Fruit fly (Drosophila melanogaster): ENCODE results near the gene cal1.

cal1 gene

DNA sequence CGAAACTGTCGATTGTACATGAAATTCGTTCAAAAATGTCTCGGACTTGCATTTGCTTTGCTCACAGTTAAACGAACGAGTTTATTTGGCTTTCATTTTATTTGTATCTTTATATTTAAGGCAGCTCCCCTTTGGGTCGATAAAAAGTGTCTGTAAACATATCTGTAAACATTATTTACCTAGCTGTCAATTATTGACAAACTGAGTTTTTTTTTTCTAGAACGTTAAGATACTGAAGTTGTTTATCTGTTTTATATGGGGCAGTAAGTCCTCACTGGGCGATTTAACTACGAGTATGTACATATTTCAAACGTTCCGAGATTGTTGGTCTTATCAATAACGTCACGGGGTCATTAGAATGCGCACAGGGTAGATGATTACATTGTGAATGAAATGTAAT lies 27.6 kb downstream of the cal1 start:
- TF ChIP-seq psq (optimal IDR thresholded peaks at IDR 0.05) (no peak), EcR (GFP tag; optimal IDR thresholded peaks at IDR 0.05) (no peak), Dll (optimal IDR thresholded peaks at IDR 0.05) (no peak), pan (optimal IDR thresholded peaks at IDR 0.05) (no peak), CG8478 (optimal IDR thresholded peaks at IDR 0.05) (no peak), usp (GFP tag; optimal IDR thresholded peaks at IDR 0.05) (no peak)

DNA sequence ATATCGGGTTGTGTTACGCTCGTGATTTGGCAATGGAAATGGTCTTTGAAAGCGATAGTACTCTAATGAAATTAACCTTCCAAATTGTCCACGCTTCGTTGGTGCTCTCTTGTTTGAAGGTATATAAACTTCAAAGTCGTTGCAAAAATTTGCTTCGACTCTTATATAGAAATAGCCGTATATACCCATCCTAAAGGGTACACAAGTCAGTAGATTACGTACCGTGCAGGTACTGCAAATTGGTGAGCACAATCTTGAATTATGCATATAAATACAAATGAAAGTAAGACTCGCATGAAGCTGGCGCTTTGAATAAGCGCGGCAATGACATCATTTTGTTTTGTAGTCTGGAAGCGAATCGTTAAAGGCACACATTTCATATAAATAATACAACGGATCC lies 28.2 kb downstream of the cal1 start:
- TF ChIP-seq Dll (optimal IDR thresholded peaks at IDR 0.05) (no peak), pan (optimal IDR thresholded peaks at IDR 0.05) (no peak), psq (optimal IDR thresholded peaks at IDR 0.05) (no peak), usp (GFP tag; optimal IDR thresholded peaks at IDR 0.05) (no peak), CG8478 (optimal IDR thresholded peaks at IDR 0.05) (no peak)

DNA sequence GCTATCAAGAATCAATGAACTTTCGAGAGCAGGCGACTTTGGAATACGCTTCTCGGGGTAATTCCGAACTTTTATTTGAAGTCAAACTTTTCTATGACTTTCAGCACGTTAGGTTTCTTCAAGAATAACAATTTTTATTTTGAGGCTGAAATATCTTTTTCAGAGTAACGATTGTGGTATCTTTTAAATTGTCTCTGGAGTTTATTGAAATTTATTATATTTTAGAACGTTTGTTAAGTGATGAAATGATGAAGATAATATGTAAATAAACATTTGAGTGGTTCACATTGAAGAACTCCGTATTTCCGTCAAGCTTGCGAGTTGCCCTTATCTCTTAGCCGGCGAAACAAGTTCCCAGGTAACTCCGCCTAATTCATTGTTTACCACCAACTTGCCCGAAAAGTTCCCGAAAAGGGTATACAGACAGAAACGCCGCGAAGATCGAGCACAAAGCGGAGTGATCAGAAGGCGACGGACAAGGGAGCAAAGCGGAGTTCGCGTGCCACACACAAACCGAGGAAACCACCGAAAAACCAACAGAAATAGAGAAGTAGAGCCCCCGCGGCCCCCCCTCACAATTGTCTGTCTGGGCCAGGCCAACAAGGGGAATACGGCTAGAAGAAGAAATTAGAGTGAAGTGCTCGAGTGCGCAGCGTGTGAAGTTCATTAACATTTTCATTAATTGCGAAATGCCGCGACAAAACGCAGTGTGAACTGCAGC lies 29.7 kb downstream of the cal1 start:
- TF ChIP-seq usp (GFP tag; optimal IDR thresholded peaks at IDR 0.05), result no peak
- no peak for TF ChIP-seq EcR (GFP tag; optimal IDR thresholded peaks at IDR 0.05)
- TF ChIP-seq CG8478 (optimal IDR thresholded peaks at IDR 0.05), result no peak
- no peak for TF ChIP-seq Dll (optimal IDR thresholded peaks at IDR 0.05)
- TF ChIP-seq pan (optimal IDR thresholded peaks at IDR 0.05), result no peak
- TF ChIP-seq psq (optimal IDR thresholded peaks at IDR 0.05), result no peak

DNA sequence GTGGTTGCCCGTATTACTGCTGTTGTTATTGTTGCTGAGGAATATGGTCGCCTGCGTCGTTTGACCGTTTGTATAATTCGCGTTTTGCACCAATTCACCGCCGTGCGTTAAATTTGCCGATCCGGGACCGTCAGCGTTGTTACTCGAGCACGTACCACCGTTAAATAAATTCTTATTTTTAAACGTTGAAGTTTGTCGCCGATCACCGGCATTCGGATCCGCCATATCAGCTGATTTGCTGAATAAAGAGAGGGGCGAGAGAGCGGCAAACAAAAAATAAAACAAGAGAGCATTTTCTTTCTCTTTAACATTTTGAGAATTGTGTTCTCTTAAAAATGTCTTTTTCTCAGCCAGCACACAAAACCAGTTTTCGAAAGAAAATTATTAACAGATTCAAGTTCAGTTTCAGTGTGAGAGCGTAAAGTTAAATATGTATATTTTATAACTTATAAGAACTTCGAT lies 30.9 kb downstream of the cal1 start:
- TF ChIP-seq Dll (optimal IDR thresholded peaks at IDR 0.05) (no peak), CG8478 (optimal IDR thresholded peaks at IDR 0.05) (no peak), EcR (GFP tag; optimal IDR thresholded peaks at IDR 0.05) (no peak), usp (GFP tag; optimal IDR thresholded peaks at IDR 0.05) (no peak), pan (optimal IDR thresholded peaks at IDR 0.05) (no peak), psq (optimal IDR thresholded peaks at IDR 0.05) (no peak)

DNA sequence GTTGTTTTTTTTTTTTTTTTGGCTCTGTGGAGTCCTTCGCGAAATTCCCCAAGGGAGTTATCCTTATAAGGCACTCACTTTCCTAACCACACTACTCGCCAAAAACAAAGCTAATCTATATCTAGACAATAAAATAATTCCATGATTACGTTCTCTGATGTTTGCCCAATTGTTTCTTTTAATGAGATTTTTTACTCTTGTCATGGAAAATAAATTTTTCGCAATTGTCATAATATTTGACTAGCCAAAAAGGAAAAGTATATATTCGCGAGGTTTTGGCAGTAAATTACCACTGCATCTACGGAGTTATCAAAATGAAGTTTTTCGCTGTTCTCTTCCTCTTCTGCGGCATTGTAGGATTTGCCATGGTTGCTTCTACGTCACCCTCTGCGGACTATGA lies 32.1 kb downstream of the cal1 start, which contains the start of gene CG34278:
CG34278 (plus strand) TSS at position 301 of the 400 bp plus-strand sequence.
- TF ChIP-seq Dll (optimal IDR thresholded peaks at IDR 0.05) (no peak), pan (optimal IDR thresholded peaks at IDR 0.05) (no peak), psq (optimal IDR thresholded peaks at IDR 0.05) (no peak), CG8478 (optimal IDR thresholded peaks at IDR 0.05) (no peak), usp (GFP tag; optimal IDR thresholded peaks at IDR 0.05) (no peak), EcR (GFP tag; optimal IDR thresholded peaks at IDR 0.05) (no peak)

DNA sequence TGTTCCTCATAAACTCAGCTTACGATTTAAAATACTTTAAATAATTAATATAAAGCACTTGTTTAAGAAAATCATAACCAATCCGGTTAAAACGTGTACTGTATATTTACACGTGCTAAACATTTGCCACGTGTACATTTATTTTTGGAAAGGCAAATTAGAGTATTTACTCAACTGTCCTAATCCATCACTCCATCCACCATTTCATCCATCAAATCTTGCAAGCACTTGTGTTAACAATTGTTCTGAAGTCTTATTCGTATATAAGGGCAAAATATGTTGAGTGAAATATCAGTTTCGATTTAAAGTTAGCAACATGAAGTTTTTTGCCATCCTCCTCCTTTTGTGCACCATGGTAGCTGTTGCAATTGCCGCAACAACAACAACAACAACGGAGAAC lies 33.2 kb downstream of the cal1 start, which contains the start of gene CG42779:
CG42779 (plus strand) TSS at position 301 of the 400 bp plus-strand sequence.
- TF ChIP-seq Dll (optimal IDR thresholded peaks at IDR 0.05) (no peak), psq (optimal IDR thresholded peaks at IDR 0.05) (no peak), usp (GFP tag; optimal IDR thresholded peaks at IDR 0.05) (no peak), EcR (GFP tag; optimal IDR thresholded peaks at IDR 0.05) (no peak), CG8478 (optimal IDR thresholded peaks at IDR 0.05) (no peak), pan (optimal IDR thresholded peaks at IDR 0.05) (no peak)

DNA sequence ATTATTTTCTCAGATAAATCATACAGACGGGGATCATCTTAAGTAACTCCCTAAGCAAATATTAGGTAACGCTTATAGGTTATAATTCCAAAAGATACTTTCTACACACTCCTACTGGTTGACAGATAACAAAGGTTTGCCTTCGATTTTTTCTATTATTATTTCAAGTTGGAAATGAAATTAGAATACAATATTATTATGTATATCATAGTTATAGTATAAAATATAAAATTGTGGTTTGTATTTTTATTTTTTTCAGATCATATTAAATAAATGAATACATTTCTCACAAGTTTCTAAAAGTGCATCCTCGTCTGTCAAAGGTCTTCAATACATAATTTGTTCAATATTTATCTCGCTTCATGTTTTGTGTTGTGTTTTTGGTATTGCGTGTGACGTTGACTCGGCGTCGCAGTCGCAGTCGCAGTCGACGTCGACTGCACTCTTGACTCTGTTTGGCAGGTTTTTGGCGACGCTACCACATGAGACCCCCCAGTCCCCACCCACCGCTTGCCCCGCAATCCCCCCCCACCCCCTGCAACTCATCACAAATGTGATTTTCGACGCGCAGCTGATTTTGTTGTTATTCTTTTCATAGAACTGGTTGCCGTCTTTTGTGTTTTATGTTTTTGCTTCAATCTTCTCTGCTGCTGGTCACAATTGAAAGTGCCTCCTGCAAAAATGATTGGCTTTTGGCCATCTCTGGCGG lies 34.9 kb downstream of the cal1 start:
- TF ChIP-seq pan (optimal IDR thresholded peaks at IDR 0.05), result no peak

DNA sequence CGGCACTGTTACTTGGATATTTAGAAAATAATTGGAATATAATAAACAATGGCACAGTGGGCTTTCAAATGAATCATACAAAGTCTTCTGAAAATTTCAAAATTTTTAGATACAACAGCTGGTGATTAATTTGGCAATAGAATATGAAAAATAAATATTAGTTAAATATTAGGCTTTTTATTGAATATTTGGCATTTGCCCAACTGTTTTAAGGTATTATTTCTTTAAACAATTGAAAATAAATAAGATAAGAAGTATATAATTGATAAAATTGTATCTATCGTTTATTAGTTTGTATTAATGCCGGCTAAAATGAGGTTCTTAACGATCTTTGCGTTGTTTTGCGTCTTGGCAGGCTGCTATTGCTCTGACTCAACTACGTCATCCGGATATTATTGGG lies 36.1 kb downstream of the cal1 start, which contains the start of gene CG45079:
CG45079 (plus strand) TSS at position 301 of the 400 bp plus-strand sequence.
- TF ChIP-seq usp (GFP tag; optimal IDR thresholded peaks at IDR 0.05) (no peak), pan (optimal IDR thresholded peaks at IDR 0.05) (no peak), Dll (optimal IDR thresholded peaks at IDR 0.05) (no peak), psq (optimal IDR thresholded peaks at IDR 0.05) (no peak), CG8478 (optimal IDR thresholded peaks at IDR 0.05) (no peak), EcR (GFP tag; optimal IDR thresholded peaks at IDR 0.05) (no peak)

DNA sequence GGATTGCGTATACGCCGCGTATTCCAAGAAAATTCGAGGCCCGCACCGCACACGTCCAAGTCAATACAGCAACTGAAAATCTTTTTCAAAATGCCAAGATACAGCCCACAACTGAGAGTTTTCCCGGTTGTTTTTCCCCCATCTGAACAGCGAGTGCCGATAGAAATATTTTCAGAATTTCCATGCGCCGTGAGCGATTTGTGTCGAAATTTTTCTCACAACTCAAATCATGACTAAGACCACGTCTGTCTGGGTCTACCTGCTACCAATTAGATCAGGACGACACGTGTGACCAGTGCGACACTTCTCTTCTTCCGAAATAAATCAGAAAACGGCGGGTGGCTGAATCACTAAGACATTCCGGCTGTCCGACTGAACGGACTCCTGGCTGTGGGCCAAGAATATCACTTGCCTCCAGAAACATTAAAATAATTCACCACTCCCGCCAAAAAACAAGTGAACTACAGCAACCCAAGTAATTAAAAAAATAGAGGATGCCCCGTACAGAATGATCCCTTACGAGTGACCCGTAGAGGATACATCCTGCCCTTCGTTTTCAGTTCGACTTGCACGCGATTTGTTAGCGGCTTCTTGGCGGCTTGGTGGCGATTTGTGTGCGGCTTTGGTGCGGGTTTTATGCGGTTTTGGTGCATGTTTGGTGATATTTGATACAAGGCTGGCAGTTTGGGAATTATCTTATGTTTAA lies 37.4 kb downstream of the cal1 start, which contains the start of gene cher:
cher (minus strand) TSS at position 51 of the 706 bp plus-strand sequence.
- TF ChIP-seq pan (optimal IDR thresholded peaks at IDR 0.05) (no peak), psq (optimal IDR thresholded peaks at IDR 0.05) (no peak), usp (GFP tag; optimal IDR thresholded peaks at IDR 0.05) (no peak), CG8478 (optimal IDR thresholded peaks at IDR 0.05) (no peak), EcR (GFP tag; optimal IDR thresholded peaks at IDR 0.05) (no peak), Dll (optimal IDR thresholded peaks at IDR 0.05) (no peak)

DNA sequence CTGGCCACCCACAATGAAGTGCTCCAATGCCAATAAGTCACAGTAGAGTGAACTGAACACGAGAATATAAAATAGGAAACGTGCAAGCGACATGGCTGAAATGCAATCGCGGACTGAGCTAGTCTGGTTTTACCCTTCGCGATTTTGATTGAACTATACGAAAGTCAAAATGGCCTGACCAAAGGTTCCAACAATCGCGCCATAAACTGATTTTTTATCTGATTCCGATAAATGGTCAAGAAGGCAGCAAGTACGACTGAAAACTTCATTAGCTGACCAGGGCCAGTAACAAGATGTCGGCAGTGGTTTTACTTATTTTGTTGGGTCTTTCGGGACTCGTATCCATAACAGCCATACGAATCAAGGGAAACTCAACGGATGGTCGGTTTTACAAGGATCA lies 38.8 kb downstream of the cal1 start, which contains the start of the genes CG17477 and CG31269:
CG17477 (minus strand) TSS at position 101 of the 400 bp plus-strand sequence.
CG31269 (plus strand) TSS at position 289 of the 400 bp plus-strand sequence.
- TF ChIP-seq psq (optimal IDR thresholded peaks at IDR 0.05), result no peak
- TF ChIP-seq CG8478 (optimal IDR thresholded peaks at IDR 0.05), result no peak
- TF ChIP-seq usp (GFP tag; optimal IDR thresholded peaks at IDR 0.05), result no peak
- TF ChIP-seq pan (optimal IDR thresholded peaks at IDR 0.05), result no peak
- no peak for TF ChIP-seq EcR (GFP tag; optimal IDR thresholded peaks at IDR 0.05)
- no peak for TF ChIP-seq Dll (optimal IDR thresholded peaks at IDR 0.05)

DNA sequence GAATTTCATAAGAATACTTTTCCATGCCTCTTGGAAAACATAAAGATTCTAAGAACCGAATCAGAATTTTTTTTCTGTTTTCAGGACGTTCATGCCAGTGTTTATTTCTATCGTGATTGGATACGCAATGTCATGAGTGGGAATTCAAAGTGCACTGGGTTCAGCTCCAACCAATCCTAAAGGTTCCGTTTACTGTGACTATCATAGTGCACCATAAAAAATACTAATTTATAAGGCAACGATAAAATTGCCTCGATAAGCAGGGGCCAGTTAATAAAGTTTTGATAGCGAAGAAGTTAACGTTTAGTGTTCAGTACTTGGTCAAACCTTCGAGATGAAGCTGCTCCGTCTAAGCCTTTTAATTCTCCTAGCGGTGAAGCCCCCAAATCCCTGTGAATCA lies 39.8 kb downstream of the cal1 start, which contains the start of gene CG31265:
CG31265 (plus strand) TSS at position 301 of the 400 bp plus-strand sequence.
- TF ChIP-seq CG8478 (optimal IDR thresholded peaks at IDR 0.05) (no peak), pan (optimal IDR thresholded peaks at IDR 0.05) (no peak), usp (GFP tag; optimal IDR thresholded peaks at IDR 0.05) (no peak), psq (optimal IDR thresholded peaks at IDR 0.05) (no peak), EcR (GFP tag; optimal IDR thresholded peaks at IDR 0.05) (no peak), Dll (optimal IDR thresholded peaks at IDR 0.05) (no peak)

All from whole organism.